Fruit fly (Drosophila melanogaster): ENCODE measurements around the gene CG42827.

dm6 chr3R:23365028-23365427 is 7.7 kb upstream of the CG42827 start:
- no peak for TF ChIP-seq psq (optimal IDR thresholded peaks at IDR 0.05)
- TF ChIP-seq usp (GFP tag; optimal IDR thresholded peaks at IDR 0.05), result no peak
- TF ChIP-seq EcR (GFP tag; optimal IDR thresholded peaks at IDR 0.05), result no peak
- no peak for TF ChIP-seq pan (optimal IDR thresholded peaks at IDR 0.05)

Data from whole organism.